Worm (Caenorhabditis elegans) whole organism, early embryonic: Measurements from ENCODE around the gene C15H11.13.

Experiments used
- ama-1 ChIP-seq: fragments of 150-350 bp; optimal IDR thresholded peaks from 2 replicates; lab custom pipeline; 2014
- scrt-1 ChIP-seq: fragments of 200-800 bp; sonication (Bioruptor generic); IDR thresholded peaks from 2 replicates; pipeline ENCODE4 v1.3.6; 2022; ENCODE audit warnings: missing genetic modification characterization, missing compliant biosample characterization
- sea-1 ChIP-seq: fragments of 200-800 bp; sonication (Bioruptor generic); conservative IDR thresholded peaks from 2 replicates; pipeline ENCODE4 v1.3.6; 2022; ENCODE audit warnings: missing genetic modification characterization, missing compliant biosample characterization

ce11 chrV:14423268-14423667 is 28.4 kb downstream of the C15H11.13 start, which contains the start of gene rpoa-12:
- no peak for TF ChIP-seq scrt-1 (GFP tag; lab: Robert Waterston, UW)
- no peak for TF ChIP-seq ama-1
- no peak for TF ChIP-seq sea-1 (GFP tag; lab: Robert Waterston, UW)
